ENCODE assay signal across 1 worm cellular context in genomic region chrV:4509319-4509937, ce11.
A peak's percentile ranks its signal among the peaks of the same experiment; 100 is the strongest.
TF ChIP-seq lines count a peak whose summit lies in the region.

No protein-coding gene starts in this region.

TF ChIP-seq in whole organism, L1 larva, 84 proteins besides CTCF, POLR2A, EP300 and RAD21 (continued from another document):
- TF ChIP-seq irx-1 (tag; optimal IDR thresholded peaks at IDR 0.05; lab: Kevin White, UChicago) (no peak), egl-27 (tag; optimal IDR thresholded peaks at IDR 0.05; lab: Kevin White, UChicago) (no peak), nhr-20 (tag; optimal IDR thresholded peaks at IDR 0.05; lab: Kevin White, UChicago) (no peak), lsy-2 (tag; optimal IDR thresholded peaks at IDR 0.05; lab: Kevin White, UChicago) (peak in 1 of 2 experiments; percentile 8), unc-98 (GFP tag; IDR thresholded peaks at IDR 0.05; lab: Robert Waterston, UW) (no peak), lin-14 (GFP tag; optimal IDR thresholded peaks at IDR 0.05; lab: Kevin White, UChicago) (peak; percentile 17), hpl-2 (GFP tag; optimal IDR thresholded peaks at IDR 0.05; lab: Kevin White, UChicago) (no peak), egl-13 (tag; optimal IDR thresholded peaks at IDR 0.05; lab: Kevin White, UChicago) (no peak)
